Fruit fly (Drosophila melanogaster) whole organism, prepupa: ENCODE data around the gene CG15818.

ENCODE experiments used
- Blimp-1 ChIP-seq: fragments of 200-800 bp; sonication (Bioruptor generic); optimal IDR thresholded peaks from 3 replicates; lab custom pipeline; 2017; ENCODE audit warnings: missing biosample characterization, missing genetic modification characterization, mild to moderate bottlenecking, moderate library complexity, missing genetic modification reagents
- CG10631 ChIP-seq: fragments of 200-800 bp; sonication (Bioruptor generic); optimal IDR thresholded peaks from 2 replicates; lab custom pipeline; 2016; ENCODE audit warnings: missing biosample characterization, missing genetic modification characterization
- CG10669 ChIP-seq: fragments of 200-800 bp; sonication (Bioruptor generic); optimal IDR thresholded peaks from 3 replicates; lab custom pipeline; 2018; ENCODE audit warnings: missing biosample characterization, mild to moderate bottlenecking, missing genetic modification characterization, moderate library complexity
- CG11294 ChIP-seq: fragments of 200-800 bp; sonication (Bioruptor generic); IDR thresholded peaks from 2 replicates; pipeline ENCODE4 v1.3.6; 2022; ENCODE audit warnings: missing biosample characterization, missing genetic modification characterization
- CG15336 ChIP-seq: fragments of 200-800 bp; sonication (Bioruptor generic); IDR thresholded peaks from 2 replicates; pipeline ENCODE4 v1.3.6; 2022; ENCODE audit warnings: missing biosample characterization, missing genetic modification characterization
- CG1621 ChIP-seq: fragments of 200-800 bp; sonication (Bioruptor generic); optimal IDR thresholded peaks from 3 replicates; lab custom pipeline; 2018; ENCODE audit warnings: missing biosample characterization, mild to moderate bottlenecking, missing genetic modification characterization
- CG16779 ChIP-seq: fragments of 200-800 bp; sonication (Bioruptor generic); optimal IDR thresholded peaks from 3 replicates; lab custom pipeline; 2017; ENCODE audit warnings: missing biosample characterization, mild to moderate bottlenecking, missing genetic modification characterization
- CG31627 ChIP-seq: fragments of 200-800 bp; sonication (Bioruptor generic); optimal IDR thresholded peaks from 3 replicates; lab custom pipeline; 2016; ENCODE audit warnings: missing biosample characterization, missing genetic modification characterization
- CG34406 ChIP-seq: fragments of 200-800 bp; sonication (Bioruptor generic); optimal IDR thresholded peaks from 3 replicates; lab custom pipeline; 2016; ENCODE audit warnings: missing biosample characterization, missing genetic modification characterization
- CG4318 ChIP-seq: fragments of 200-800 bp; sonication (Bioruptor generic); optimal IDR thresholded peaks from 3 replicates; lab custom pipeline; 2017; ENCODE audit warnings: missing biosample characterization, mild to moderate bottlenecking, missing genetic modification characterization
- CG6792 ChIP-seq: fragments of 200-800 bp; sonication (Bioruptor generic); optimal IDR thresholded peaks from 3 replicates; lab custom pipeline; 2016; ENCODE audit warnings: missing biosample characterization, missing genetic modification characterization
- CG6808 ChIP-seq: fragments of 200-800 bp; sonication (Bioruptor generic); optimal IDR thresholded peaks from 3 replicates; lab custom pipeline; 2017; ENCODE audit warnings: missing biosample characterization, missing genetic modification characterization, mild to moderate bottlenecking, moderate library complexity, missing genetic modification reagents
- CG7368 ChIP-seq: fragments of 200-800 bp; sonication (Bioruptor generic); optimal IDR thresholded peaks from 3 replicates; lab custom pipeline; 2016; ENCODE audit warnings: missing biosample characterization, missing genetic modification characterization
- CG8119 ChIP-seq: fragments of 200-800 bp; sonication (Bioruptor generic); IDR thresholded peaks from 3 replicates; pipeline ENCODE4 v1.3.6; 2022; ENCODE audit warnings: missing biosample characterization, missing genetic modification characterization
- CG8319 ChIP-seq: fragments of 200-800 bp; sonication (Bioruptor generic); optimal IDR thresholded peaks from 3 replicates; lab custom pipeline; 2016; ENCODE audit warnings: missing biosample characterization, missing genetic modification characterization
- CG9139 ChIP-seq: fragments of 200-800 bp; sonication (Bioruptor generic); optimal IDR thresholded peaks from 3 replicates; lab custom pipeline; 2017; ENCODE audit warnings: missing biosample characterization, mild to moderate bottlenecking, missing genetic modification characterization
- Eip75B ChIP-seq: fragments of 200-800 bp; sonication (Bioruptor generic); optimal IDR thresholded peaks from 3 replicates; lab custom pipeline; 2016; ENCODE audit warnings: missing biosample characterization, missing genetic modification characterization
- Eip78C ChIP-seq: fragments of 200-800 bp; sonication (Bioruptor generic); peaks from one replicate; lab custom pipeline; 2016; ENCODE audit warnings: missing biosample characterization, missing genetic modification characterization
- Eip93F ChIP-seq: fragments of 200-800 bp; sonication (Bioruptor generic); optimal IDR thresholded peaks from 2 replicates; lab custom pipeline; 2016; ENCODE audit warnings: missing biosample characterization, mild to moderate bottlenecking, missing genetic modification characterization
- Ets96B ChIP-seq: fragments of 200-800 bp; optimal IDR thresholded peaks from 2 replicates; lab custom pipeline; 2019; ENCODE audit warnings: missing biosample characterization, mild to moderate bottlenecking, missing genetic modification characterization, moderate library complexity
- Gug ChIP-seq: fragments of 200-800 bp; sonication (Bioruptor generic); IDR thresholded peaks from 2 replicates; pipeline ENCODE4 v1.3.6; 2022; ENCODE audit warnings: missing biosample characterization, missing genetic modification characterization
- Hr4 ChIP-seq: fragments of 200-800 bp; sonication (Bioruptor generic); optimal IDR thresholded peaks from 3 replicates; lab custom pipeline; 2016; ENCODE audit warnings: missing biosample characterization, missing genetic modification characterization
- Lpt ChIP-seq: fragments of 200-800 bp; sonication (Bioruptor generic); optimal IDR thresholded peaks from 3 replicates; lab custom pipeline; 2016; ENCODE audit warnings: missing biosample characterization, missing genetic modification characterization
- Met ChIP-seq: fragments of 200-800 bp; sonication (Bioruptor generic); optimal IDR thresholded peaks from 3 replicates; lab custom pipeline; 2016; ENCODE audit warnings: missing biosample characterization, missing genetic modification characterization
- Smox ChIP-seq: fragments of 200-800 bp; sonication (Bioruptor generic); optimal IDR thresholded peaks from 3 replicates; lab custom pipeline; 2016; ENCODE audit warnings: missing biosample characterization, missing genetic modification characterization
- Sox102F ChIP-seq: fragments of 200-800 bp; sonication (Bioruptor generic); optimal IDR thresholded peaks from 2 replicates; lab custom pipeline; 2016; ENCODE audit warnings: missing biosample characterization, mild to moderate bottlenecking, missing genetic modification characterization
- Sox14 ChIP-seq: fragments of 200-800 bp; sonication (Bioruptor generic); optimal IDR thresholded peaks from 3 replicates; lab custom pipeline; 2016; ENCODE audit warnings: missing biosample characterization, missing genetic modification characterization
- Sox15 ChIP-seq: fragments of 200-800 bp; sonication (Bioruptor generic); optimal IDR thresholded peaks from 3 replicates; lab custom pipeline; 2016; ENCODE audit warnings: missing biosample characterization, missing genetic modification characterization
- achi ChIP-seq: fragments of 200-800 bp; sonication (Bioruptor generic); optimal IDR thresholded peaks from 3 replicates; lab custom pipeline; 2016; ENCODE audit warnings: missing biosample characterization, missing genetic modification characterization
- cyc ChIP-seq: fragments of 200-800 bp; sonication (Bioruptor generic); optimal IDR thresholded peaks from 3 replicates; lab custom pipeline; 2016; ENCODE audit warnings: missing biosample characterization, missing genetic modification characterization
- dac ChIP-seq: fragments of 200-800 bp; sonication (Bioruptor generic); optimal IDR thresholded peaks from 2 replicates; lab custom pipeline; 2017; ENCODE audit warnings: missing biosample characterization, mild to moderate bottlenecking, missing genetic modification characterization
- fd59A ChIP-seq: fragments of 200-800 bp; sonication (Bioruptor generic); optimal IDR thresholded peaks from 2 replicates; lab custom pipeline; 2017; ENCODE audit warnings: missing biosample characterization, mild to moderate bottlenecking, missing genetic modification characterization, missing genetic modification reagents
- fd85E ChIP-seq: fragments of 200-800 bp; sonication (Bioruptor generic); optimal IDR thresholded peaks from 3 replicates; lab custom pipeline; 2016; ENCODE audit warnings: missing biosample characterization, missing genetic modification characterization
- salr ChIP-seq, 2 experiments: fragments of 200-800 bp; sonication (Bioruptor generic); optimal IDR thresholded peaks; 3 replicates each; lab custom pipeline; 2016 to 2018; ENCODE audit warnings: missing biosample characterization in 2 of 2, missing genetic modification characterization in 2 of 2, mild to moderate bottlenecking in 1 of 2
- ss ChIP-seq, 2 experiments: fragments of 200-800 bp; sonication (Bioruptor generic); optimal IDR thresholded peaks; 2 replicates in 1 of 2; 3 replicates in 1 of 2; lab custom pipeline; 2017 to 2018; ENCODE audit warnings: mild to moderate bottlenecking in 2 of 2, missing biosample characterization in 2 of 2, missing genetic modification characterization in 2 of 2, moderate library complexity in 1 of 2
- svp ChIP-seq: fragments of 200-800 bp; sonication (Bioruptor generic); peaks from one replicate; lab custom pipeline; 2016; ENCODE audit warnings: missing biosample characterization, missing genetic modification characterization

The CG15818 gene

DNA sequence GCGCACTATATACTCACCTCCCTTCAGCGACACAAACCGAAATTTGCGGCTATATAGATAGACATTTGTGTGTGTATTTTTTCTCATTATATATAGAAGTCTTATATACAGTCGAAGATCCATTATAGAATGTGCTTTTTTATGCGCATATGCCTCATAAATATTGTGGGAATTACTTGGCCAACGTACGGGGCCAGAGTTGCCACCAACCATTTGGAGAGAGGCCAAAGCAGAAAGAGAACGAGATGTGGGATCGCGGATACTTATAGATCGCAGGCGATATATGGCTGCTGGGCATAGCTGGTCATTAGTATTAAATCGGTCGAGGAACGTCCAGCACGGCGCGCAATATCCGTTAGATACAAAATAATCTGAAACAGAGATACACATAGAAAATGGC, 5.8 kb upstream of the CG15818 start, which contains the start of gene CG5177:
CG5177 (plus strand) TSS at position 305 of the 400 bp plus-strand sequence.
- no peak for TF ChIP-seq Hr4
- TF ChIP-seq Met (GFP tag; lab: Kevin White, UChicago): no peak
- no peak for TF ChIP-seq Sox102F
- TF ChIP-seq ss (GFP tag; optimal IDR thresholded peaks at IDR 0.05; lab: Kevin White, UChicago): no peak
- no peak for TF ChIP-seq fd85E (GFP tag; lab: Kevin White, UChicago)
- TF ChIP-seq cyc (GFP tag; lab: Kevin White, UChicago): no peak
- no peak for TF ChIP-seq Sox15 (GFP tag; lab: Kevin White, UChicago)
- no peak for TF ChIP-seq fd59A (GFP tag; lab: Kevin White, UChicago)
- TF ChIP-seq CG31627 (GFP tag; lab: Kevin White, UChicago): no peak
- no peak for TF ChIP-seq Blimp-1 (GFP tag; lab: Kevin White, UChicago)
- TF ChIP-seq, all 60 proteins: peak for 0

DNA sequence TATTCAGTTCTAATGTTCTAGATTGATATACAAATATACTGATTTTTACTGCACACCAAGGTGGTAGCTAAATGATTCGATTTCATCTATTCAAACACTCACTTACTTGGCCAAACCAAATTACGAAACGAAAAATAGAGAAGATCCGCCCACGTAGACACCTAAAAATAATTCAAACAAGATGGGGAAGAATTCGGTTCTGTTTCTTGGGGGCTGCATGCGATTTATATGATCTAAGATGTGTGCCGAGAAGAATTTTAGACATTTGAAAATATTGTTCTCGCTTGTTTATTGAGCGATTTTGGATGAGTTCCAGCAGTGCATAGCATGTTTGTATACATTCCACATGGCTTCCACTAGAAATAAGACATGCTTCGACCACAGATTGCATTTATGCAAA, 3.1 kb upstream of the CG15818 start:
- TF ChIP-seq Eip93F (GFP tag; lab: Kevin White, UChicago) (no peak), achi (GFP tag; lab: Kevin White, UChicago) (no peak), CG16779 (tag; lab: Kevin White, UChicago) (no peak), CG15336 (GFP tag; lab: Robert Waterston, UW) (no peak), ss (GFP tag; optimal IDR thresholded peaks at IDR 0.05; lab: Kevin White, UChicago) (no peak), Lpt (GFP tag; lab: Kevin White, UChicago) (no peak), Sox102F (no peak), fd85E (GFP tag; lab: Kevin White, UChicago) (no peak), CG10631 (GFP tag; lab: Kevin White, UChicago) (no peak), Gug (GFP tag; lab: Robert Waterston, UW) (no peak), dac (no peak), CG4318 (GFP tag; lab: Kevin White, UChicago) (no peak), CG34406 (GFP tag; lab: Kevin White, UChicago) (no peak), CG6792 (GFP tag; lab: Kevin White, UChicago) (no peak), CG11294 (GFP tag; lab: Robert Waterston, UW) (no peak), Ets96B (tag; lab: Kevin White, UChicago) (no peak), salr (GFP tag; optimal IDR thresholded peaks at IDR 0.05; lab: Kevin White, UChicago) (no peak), Eip78C (GFP tag; lab: Kevin White, UChicago) (no peak), svp (no peak), Met (GFP tag; lab: Kevin White, UChicago) (no peak)

DNA sequence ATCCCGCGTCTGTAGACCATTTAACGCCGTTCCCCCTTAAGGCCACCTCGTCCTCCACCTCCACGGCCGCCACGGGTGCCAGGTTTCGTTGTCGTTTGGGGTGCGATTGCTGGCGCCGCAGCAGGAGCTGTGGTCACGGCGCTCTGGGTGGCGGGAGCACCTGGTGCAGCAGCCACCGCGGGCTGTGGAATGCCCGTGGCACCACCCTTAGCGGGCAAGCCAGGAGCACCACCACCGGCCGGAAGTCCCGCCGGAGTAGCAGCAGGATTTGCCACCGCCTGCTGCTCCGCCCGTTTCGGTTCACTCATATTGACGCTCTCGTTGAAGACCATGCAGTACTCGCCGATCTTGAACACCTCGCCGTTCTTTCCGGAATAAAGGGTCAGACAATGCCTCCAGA, 1.7 kb upstream of the CG15818 start:
- TF ChIP-seq CG8319 (GFP tag; lab: Kevin White, UChicago) (no peak), CG1621 (no peak), CG7368 (GFP tag; lab: Kevin White, UChicago) (no peak), CG4318 (GFP tag; lab: Kevin White, UChicago) (no peak), CG8119 (GFP tag; lab: Robert Waterston, UW) (no peak), Sox15 (GFP tag; lab: Kevin White, UChicago) (no peak), CG15336 (GFP tag; lab: Robert Waterston, UW) (no peak), Eip75B (GFP tag; lab: Kevin White, UChicago) (no peak), CG9139 (GFP tag; lab: Kevin White, UChicago) (no peak), CG6808 (GFP tag; lab: Kevin White, UChicago) (no peak), Blimp-1 (GFP tag; lab: Kevin White, UChicago) (no peak), Smox (GFP tag; lab: Kevin White, UChicago) (no peak), CG10669 (GFP tag; lab: Kevin White, UChicago) (no peak), Sox14 (GFP tag; lab: Kevin White, UChicago) (no peak), ss (GFP tag; optimal IDR thresholded peaks at IDR 0.05; lab: Kevin White, UChicago) (no peak), svp (no peak), Eip93F (GFP tag; lab: Kevin White, UChicago) (no peak)
